Fruit fly (Drosophila melanogaster): Measurements from ENCODE around the gene CG14715.

DNA sequence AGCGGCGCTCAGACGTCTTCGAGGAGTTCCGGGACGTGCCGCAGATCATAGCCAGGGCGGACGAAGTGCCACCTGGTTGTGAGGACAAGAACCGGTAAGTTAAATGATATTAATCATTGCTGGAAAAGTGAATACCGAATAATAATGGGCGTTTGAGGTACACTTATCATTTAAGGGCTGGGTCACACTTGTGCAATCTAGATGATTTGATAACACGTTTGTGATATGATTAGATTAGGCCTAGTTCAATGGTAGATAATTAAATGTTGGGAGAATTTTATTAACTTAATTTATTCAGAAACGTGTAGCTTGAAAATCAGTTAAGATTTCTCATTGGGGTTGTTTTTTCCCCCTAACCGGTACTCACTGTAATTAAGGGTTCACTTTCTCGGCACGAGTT, 3.1 kb upstream of the CG14715 start:
- no peak for TF ChIP-seq CG32121 (GFP tag; IDR thresholded peaks at IDR 0.05)
- no peak for TF ChIP-seq CG34367 (tag; optimal IDR thresholded peaks at IDR 0.05)
- no peak for TF ChIP-seq Ets98B (GFP tag; IDR thresholded peaks at IDR 0.05)
- TF ChIP-seq rn (GFP tag; IDR thresholded peaks at IDR 0.05), result no peak
- TF ChIP-seq CG14655 (GFP tag; optimal IDR thresholded peaks at IDR 0.05), result no peak
- no peak for TF ChIP-seq Pif1B (GFP tag; optimal IDR thresholded peaks at IDR 0.05)
- no peak for TF ChIP-seq gl (tag; optimal IDR thresholded peaks at IDR 0.05)
- no peak for TF ChIP-seq EcR (GFP tag; optimal IDR thresholded peaks at IDR 0.05)
- no peak for TF ChIP-seq CG15710 (tag; optimal IDR thresholded peaks at IDR 0.05)

Data from whole organism, pupa.